Worm (Caenorhabditis elegans): ENCODE results near the gene W02B12.11.

ce11 chrII:11450882-11451281 lies 22.8 kb upstream of the W02B12.11 start:
- TF ChIP-seq bed-3 (GFP tag; optimal IDR thresholded peaks at IDR 0.05): no peak
- no peak for TF ChIP-seq ztf-11 (tag; optimal IDR thresholded peaks at IDR 0.05)
- TF ChIP-seq nhr-237 (tag; optimal IDR thresholded peaks at IDR 0.05): no peak
- TF ChIP-seq lin-13 (tag; optimal IDR thresholded peaks at IDR 0.05): no peak
- TF ChIP-seq M03D4.4 (tag; optimal IDR thresholded peaks at IDR 0.05): no peak
- TF ChIP-seq sem-2 (GFP tag; optimal IDR thresholded peaks at IDR 0.05): no peak
- TF ChIP-seq mep-1 (tag; optimal IDR thresholded peaks at IDR 0.05): no peak
- no peak for TF ChIP-seq snpc-4 (tag; optimal IDR thresholded peaks at IDR 0.05)
- TF ChIP-seq ceh-83 (GFP tag; optimal IDR thresholded peaks at IDR 0.05): no peak
- TF ChIP-seq lsy-2 (tag; optimal IDR thresholded peaks at IDR 0.05): no peak
